Fruit fly (Drosophila melanogaster) whole organism, wandering third instar larva: ENCODE data around the gene CG13108.
A peak's percentile ranks its signal among the peaks of the same experiment; 100 is the strongest.

Experiments used
- Abd-B ChIP-seq: fragments of >200 bp; optimal IDR thresholded peaks from 2 replicates; lab custom pipeline; 2017; ENCODE audit warnings: missing biosample characterization, missing genetic modification characterization
- CG9705 ChIP-seq: fragments of 200-800 bp; sonication (Bioruptor generic); optimal IDR thresholded peaks from 2 replicates; lab custom pipeline; 2018; ENCODE audit warnings: missing biosample characterization, mild to moderate bottlenecking, missing genetic modification characterization
- CrebA ChIP-seq: fragments of 200-800 bp; sonication (Bioruptor generic); optimal IDR thresholded peaks from 2 replicates; lab custom pipeline; 2016; ENCODE audit warnings: missing biosample characterization, mild to moderate bottlenecking, missing genetic modification characterization, borderline replicate concordance
- Dfd ChIP-seq: fragments of >200 bp; optimal IDR thresholded peaks from 2 replicates; lab custom pipeline; 2017; ENCODE audit warnings: missing biosample characterization, missing genetic modification characterization
- Dif ChIP-seq: fragments of 200-275, 200-300 bp; sonication (Bioruptor generic); optimal IDR thresholded peaks from 2 replicates; lab custom pipeline; 2018; ENCODE audit warnings: missing biosample characterization, missing genetic modification characterization; ENCODE audit not compliant: partially characterized antibody
- GATAd ChIP-seq: sonication (Bioruptor generic); optimal IDR thresholded peaks from 2 replicates; lab custom pipeline; 2016; ENCODE audit warnings: missing biosample characterization, missing genetic modification characterization
- HLH106 ChIP-seq: fragments of 200-800 bp; optimal IDR thresholded peaks from 3 replicates; lab custom pipeline; 2019; ENCODE audit warnings: missing biosample characterization, mild to moderate bottlenecking, missing genetic modification characterization, moderate library complexity
- Hr78 ChIP-seq: fragments of >200 bp; optimal IDR thresholded peaks from 2 replicates; lab custom pipeline; 2017; ENCODE audit warnings: missing biosample characterization, missing genetic modification characterization
- Hr83 ChIP-seq: fragments of 200-300 bp; sonication (Bioruptor generic); optimal IDR thresholded peaks from 2 replicates; lab custom pipeline; 2016; ENCODE audit warnings: missing biosample characterization, mild to moderate bottlenecking, missing genetic modification characterization, moderate library complexity; ENCODE audit not compliant: poor library complexity, severe bottlenecking
- Jra ChIP-seq: sonication (Bioruptor generic); optimal IDR thresholded peaks from 2 replicates; lab custom pipeline; 2016; ENCODE audit warnings: missing biosample characterization, missing genetic modification characterization
- Mio ChIP-seq: sonication (Bioruptor generic); optimal IDR thresholded peaks from 2 replicates; lab custom pipeline; 2016; ENCODE audit warnings: missing biosample characterization, missing genetic modification characterization
- Myc ChIP-seq: fragments of >200 bp; optimal IDR thresholded peaks from 2 replicates; lab custom pipeline; 2017
- N ChIP-seq: fragments of >200 bp; optimal IDR thresholded peaks from 2 replicates; lab custom pipeline; 2018; ENCODE audit warnings: missing biosample characterization, missing external identifiers, missing genetic modification characterization
- OdsH ChIP-seq: fragments of 200-800 bp; sonication (Bioruptor generic); optimal IDR thresholded peaks from 2 replicates; lab custom pipeline; 2016; ENCODE audit warnings: missing biosample characterization, mild to moderate bottlenecking, missing genetic modification characterization
- Rel ChIP-seq, 2 experiments: fragments of 200-800 bp; sonication (Bioruptor generic) in 1 of 2; optimal IDR thresholded peaks; 2 replicates in 1 of 2; 3 replicates in 1 of 2; lab custom pipeline; 2016 to 2019; ENCODE audit warnings: mild to moderate bottlenecking in 2 of 2, missing biosample characterization in 2 of 2, missing genetic modification characterization in 2 of 2, moderate library complexity in 1 of 2
- Sp1 ChIP-seq: fragments of 200-800 bp; sonication (Bioruptor generic); optimal IDR thresholded peaks from 3 replicates; lab custom pipeline; 2019; ENCODE audit warnings: missing biosample characterization, mild to moderate bottlenecking, missing genetic modification characterization, moderate library complexity
- Vsx2 ChIP-seq: fragments of 200-300, 225-300 bp; sonication (Bioruptor generic); optimal IDR thresholded peaks from 2 replicates; lab custom pipeline; 2018; ENCODE audit warnings: missing biosample characterization, missing genetic modification characterization; ENCODE audit not compliant: partially characterized antibody
- br ChIP-seq: fragments of 200-800 bp; sonication (Bioruptor generic); optimal IDR thresholded peaks from 2 replicates; lab custom pipeline; 2016; ENCODE audit warnings: missing biosample characterization, missing genetic modification characterization
- brk ChIP-seq: fragments of 200-800 bp; sonication (Bioruptor generic); optimal IDR thresholded peaks from 2 replicates; lab custom pipeline; 2016; ENCODE audit warnings: missing biosample characterization, mild to moderate bottlenecking, missing genetic modification characterization
- dl ChIP-seq, 2 experiments: fragments of 175-275, 200-275 bp in 1 of 2; fragments of 200-275 bp in 1 of 2; sonication (Bioruptor generic); optimal IDR thresholded peaks; lab custom pipeline; 2018; ENCODE audit warnings: mild to moderate bottlenecking in 2 of 2, missing biosample characterization in 2 of 2, missing genetic modification characterization in 2 of 2, moderate library complexity in 2 of 2; ENCODE audit not compliant: partially characterized antibody in 2 of 2, insufficient read depth in 1 of 2
- dmrt93B ChIP-seq: fragments of 200-800 bp; sonication (Bioruptor generic); optimal IDR thresholded peaks from 2 replicates; lab custom pipeline; 2018; ENCODE audit warnings: missing biosample characterization, mild to moderate bottlenecking, missing genetic modification characterization
- dsf ChIP-seq: sonication (Bioruptor generic); optimal IDR thresholded peaks from 2 replicates; lab custom pipeline; 2016; ENCODE audit warnings: missing biosample characterization, missing genetic modification characterization, borderline replicate concordance
- ey ChIP-seq: fragments of 200-800 bp; sonication (Bioruptor generic); optimal IDR thresholded peaks from 2 replicates; lab custom pipeline; 2016; ENCODE audit warnings: missing biosample characterization, missing genetic modification characterization
- foxo ChIP-seq, 2 experiments: fragments of 200-800 bp; sonication (Bioruptor generic); optimal IDR thresholded peaks; 2 replicates in 1 of 2; 3 replicates in 1 of 2; lab custom pipeline; 2016 to 2017; ENCODE audit warnings: missing biosample characterization in 2 of 2, missing genetic modification characterization in 2 of 2
- fru ChIP-seq: fragments of 200-800 bp; sonication (Bioruptor generic); optimal IDR thresholded peaks from 3 replicates; lab custom pipeline; 2016; ENCODE audit warnings: missing biosample characterization, mild to moderate bottlenecking, missing genetic modification characterization
- h ChIP-seq: fragments of 200-800 bp; sonication (Bioruptor generic); optimal IDR thresholded peaks from 3 replicates; lab custom pipeline; 2016; ENCODE audit warnings: missing biosample characterization, mild to moderate bottlenecking, missing genetic modification characterization
- pan ChIP-seq: fragments of >200 bp; optimal IDR thresholded peaks from 2 replicates; lab custom pipeline; 2017
- psq ChIP-seq: fragments of 200-800 bp; sonication (Bioruptor generic); optimal IDR thresholded peaks from 3 replicates; lab custom pipeline; 2017; ENCODE audit warnings: missing biosample characterization, mild to moderate bottlenecking, missing genetic modification characterization, moderate library complexity
- rgr ChIP-seq: fragments of 200-800 bp; sonication (Bioruptor generic); optimal IDR thresholded peaks from 3 replicates; lab custom pipeline; 2016; ENCODE audit warnings: missing biosample characterization, mild to moderate bottlenecking, missing genetic modification characterization
- sage ChIP-seq: fragments of 200-800 bp; sonication (Bioruptor generic); optimal IDR thresholded peaks from 2 replicates; lab custom pipeline; 2016; ENCODE audit warnings: missing biosample characterization, mild to moderate bottlenecking, missing genetic modification characterization
- sv ChIP-seq: fragments of 200-800 bp; sonication (Bioruptor generic); optimal IDR thresholded peaks from 3 replicates; lab custom pipeline; 2016; ENCODE audit warnings: missing biosample characterization, missing genetic modification characterization
- tai ChIP-seq: sonication (Bioruptor generic); optimal IDR thresholded peaks from 2 replicates; lab custom pipeline; 2016; ENCODE audit warnings: missing biosample characterization, missing genetic modification characterization
- usp ChIP-seq: fragments of >200 bp; optimal IDR thresholded peaks from 2 replicates; lab custom pipeline; 2017; ENCODE audit warnings: missing biosample characterization, missing genetic modification characterization

The CG13108 gene

dm6 chr2L:9163935-9164334 lies at the start of gene CG13108:
Gene CG13108 (plus strand): TSS chr2L:9164235.
- TF ChIP-seq Dif (GFP tag; lab: Kevin White, UChicago) = no peak
- no peak for TF ChIP-seq pan (lab: Kevin White, UChicago)

- peak; percentile 6 for TF ChIP-seq Vsx2 (GFP tag; lab: Kevin White, UChicago)
- TF ChIP-seq N (GFP tag; lab: Kevin White, UChicago) = peak; percentile 60
- TF ChIP-seq fru (GFP tag; lab: Kevin White, UChicago) = no peak
- TF ChIP-seq Myc (lab: Kevin White, UChicago) = peak; percentile 66
- peak; percentile 6 for TF ChIP-seq Dif (GFP tag; lab: Kevin White, UChicago)
- no peak for TF ChIP-seq Sp1
- TF ChIP-seq, all 38 proteins: peak for 4
Measured at dm6 chr2L:9120475-9121309, 43.3 kb upstream of the CG13108 start.

- TF ChIP-seq Rel (GFP tag; optimal IDR thresholded peaks at IDR 0.05; lab: Kevin White, UChicago) = no peak
- no peak for TF ChIP-seq Rel (tag; optimal IDR thresholded peaks at IDR 0.05; lab: Kevin White, UChicago)
- no peak for TF ChIP-seq pan (lab: Kevin White, UChicago)
- no peak for TF ChIP-seq Dif (GFP tag; lab: Kevin White, UChicago)
- TF ChIP-seq brk = no peak
- TF ChIP-seq foxo (GFP tag; optimal IDR thresholded peaks at IDR 0.05; lab: Kevin White, UChicago) = no peak
- no peak for TF ChIP-seq dsf
- TF ChIP-seq OdsH (GFP tag; lab: Kevin White, UChicago) = no peak
- no peak for TF ChIP-seq Dfd
- TF ChIP-seq h (GFP tag; lab: Kevin White, UChicago) = no peak
- no peak for TF ChIP-seq CrebA (GFP tag; lab: Kevin White, UChicago)
Measured at dm6 chr2L:9122371-9122770, 41.7 kb upstream of the CG13108 start.

dm6 chr2L:9123707-9124106 lies 40.3 kb upstream of the CG13108 start:
- TF ChIP-seq HLH106 (tag; lab: Kevin White, UChicago) (no peak), dsf (no peak), foxo (GFP tag; optimal IDR thresholded peaks at IDR 0.05; lab: Kevin White, UChicago) (no peak), dmrt93B (GFP tag; lab: Kevin White, UChicago) (no peak), Dif (GFP tag; lab: Kevin White, UChicago) (no peak), Abd-B (no peak), GATAd (GFP tag; lab: Kevin White, UChicago) (no peak), h (GFP tag; lab: Kevin White, UChicago) (no peak)
- TF ChIP-seq, all 38 proteins: peak for 0

dm6 chr2L:9124448-9124847 lies 39.6 kb upstream of the CG13108 start:
- TF ChIP-seq OdsH (GFP tag; lab: Kevin White, UChicago) (no peak), usp (GFP tag; lab: Kevin White, UChicago) (no peak), pan (lab: Kevin White, UChicago) (no peak), Rel (GFP tag; optimal IDR thresholded peaks at IDR 0.05; lab: Kevin White, UChicago) (no peak), Rel (tag; optimal IDR thresholded peaks at IDR 0.05; lab: Kevin White, UChicago) (no peak), Hr83 (no peak), Sp1 (no peak), CG9705 (GFP tag; lab: Kevin White, UChicago) (no peak), psq (no peak), sv (no peak), rgr (GFP tag; lab: Kevin White, UChicago) (no peak), Vsx2 (GFP tag; lab: Kevin White, UChicago) (no peak), CrebA (GFP tag; lab: Kevin White, UChicago) (no peak), Mio (GFP tag; lab: Kevin White, UChicago) (no peak)

- TF ChIP-seq Mio (GFP tag; lab: Kevin White, UChicago) (peak; percentile 60), br (peak; percentile 85), Hr83 (peak; percentile 67), Myc (lab: Kevin White, UChicago) (peak; percentile 29), Dif (GFP tag; lab: Kevin White, UChicago) (peak; percentile 83), psq (peak; percentile 71), sage (peak; percentile 5), tai (GFP tag; lab: Kevin White, UChicago) (peak; percentile 31), dsf (no peak), brk (peak; percentile 33), dl (GFP tag; optimal IDR thresholded peaks at IDR 0.05; lab: Kevin White, UChicago; ENCODE audit: insufficient read depth in 1 of 2, partially characterized antibody in 2 of 2) (no peak), Jra (GFP tag; lab: Kevin White, UChicago) (peak; percentile 30), CrebA (GFP tag; lab: Kevin White, UChicago) (no peak), pan (lab: Kevin White, UChicago) (no peak), CG9705 (GFP tag; lab: Kevin White, UChicago) (peak; percentile 88), ey (GFP tag; lab: Kevin White, UChicago) (peak; percentile 58), Abd-B (no peak), Hr78 (GFP tag; lab: Kevin White, UChicago) (no peak), HLH106 (tag; lab: Kevin White, UChicago) (peak; percentile 89), foxo (GFP tag; optimal IDR thresholded peaks at IDR 0.05; lab: Kevin White, UChicago) (peak; percentile 6 to 90), usp (GFP tag; lab: Kevin White, UChicago) (no peak), N (GFP tag; lab: Kevin White, UChicago) (no peak)
Measured at dm6 chr2L:9125418-9125928, 38.6 kb upstream of the CG13108 start, which contains the start of gene CG32982. Gene CG32982 (plus strand): TSS chr2L:9125737.
